Fruit fly (Drosophila melanogaster): ENCODE data around the gene zetaCOP.

Gene zetaCOP

DNA sequence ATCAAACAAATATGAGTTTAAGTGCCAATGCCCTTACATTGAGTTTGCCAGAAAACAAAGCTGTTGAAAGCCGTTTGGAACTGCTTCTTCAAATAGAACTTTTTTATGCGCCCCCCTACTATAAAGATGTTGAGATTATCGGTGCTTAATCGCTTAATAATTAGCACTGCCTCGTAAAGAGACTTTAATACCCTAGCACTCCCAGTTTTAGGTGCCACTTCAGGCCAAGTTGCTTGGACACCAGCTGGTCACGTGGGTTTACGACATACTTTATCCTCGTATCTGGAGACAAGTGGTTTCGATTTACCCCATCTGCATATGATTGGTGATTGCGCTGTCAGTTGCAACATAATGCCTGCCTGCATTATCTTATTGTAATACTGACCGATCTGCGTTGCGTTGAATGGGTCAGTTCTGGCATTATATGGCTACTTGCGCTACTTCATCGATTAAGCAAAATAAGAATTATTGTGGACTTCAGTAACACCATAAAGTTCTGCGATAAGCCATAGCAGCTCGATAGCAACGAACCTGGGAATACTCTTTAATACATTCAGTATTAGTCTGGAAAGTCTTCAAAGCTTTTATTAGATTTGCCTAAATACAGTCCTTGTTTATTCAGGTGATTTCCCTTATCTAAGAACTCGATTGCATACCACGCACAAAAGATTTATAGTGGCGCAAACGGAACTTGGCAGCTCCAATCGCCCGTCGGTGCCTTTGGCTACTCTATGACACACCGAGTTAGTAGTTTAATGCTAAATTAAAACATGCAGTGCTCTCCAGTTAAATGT is 2.3 kb downstream of the zetaCOP start:
- TF ChIP-seq ttk (optimal IDR thresholded peaks at IDR 0.05) (no peak), Sin3A (optimal IDR thresholded peaks at IDR 0.05) (no peak)

DNA sequence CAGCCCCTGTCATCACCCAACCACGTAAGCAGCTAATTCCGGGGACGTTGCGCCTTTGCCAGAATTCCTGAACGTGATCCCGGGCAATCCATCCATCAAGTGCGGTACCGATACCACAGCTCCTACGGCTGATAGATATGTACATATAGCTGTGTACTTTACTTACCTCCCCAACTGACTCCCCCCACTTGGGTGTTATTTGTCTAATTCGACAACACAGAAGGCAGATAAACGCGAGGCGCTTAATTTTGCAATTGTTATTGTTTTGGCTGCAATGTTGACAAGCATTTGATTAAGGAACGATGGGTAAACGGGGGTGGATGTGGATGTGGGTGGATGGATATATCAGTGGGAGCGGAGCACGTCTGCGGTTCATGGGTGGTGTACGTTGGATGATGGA is 3.2 kb downstream of the zetaCOP start:
- no peak for TF ChIP-seq h (optimal IDR thresholded peaks at IDR 0.05)
- TF ChIP-seq psq (optimal IDR thresholded peaks at IDR 0.05): no peak
- TF ChIP-seq Sin3A (optimal IDR thresholded peaks at IDR 0.05): no peak
- no peak for TF ChIP-seq ttk (optimal IDR thresholded peaks at IDR 0.05)
- TF ChIP-seq insv (optimal IDR thresholded peaks at IDR 0.05): no peak
- TF ChIP-seq Myc (optimal IDR thresholded peaks at IDR 0.05): no peak

DNA sequence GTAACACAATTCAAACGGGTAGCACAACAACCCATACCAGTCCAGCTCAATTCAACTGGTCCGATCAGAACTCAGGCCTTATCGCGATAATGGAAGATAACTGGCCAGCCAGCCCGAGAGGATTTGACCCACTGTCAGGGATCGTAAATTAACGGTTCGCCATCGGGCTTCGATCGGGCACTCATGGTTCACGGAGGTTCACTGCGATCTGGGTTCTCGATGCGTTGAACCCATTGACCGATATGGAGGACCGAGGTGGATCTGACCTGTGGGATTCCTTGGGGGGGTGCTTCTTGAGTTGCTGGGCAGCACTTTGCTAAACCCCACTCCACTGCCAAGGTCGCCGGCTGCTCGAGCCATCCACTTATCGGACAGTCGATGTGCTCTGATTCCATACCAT is 4.6 kb downstream of the zetaCOP start:
- TF ChIP-seq ttk (optimal IDR thresholded peaks at IDR 0.05): no peak
- TF ChIP-seq insv (optimal IDR thresholded peaks at IDR 0.05): no peak
- no peak for TF ChIP-seq h (optimal IDR thresholded peaks at IDR 0.05)
- no peak for TF ChIP-seq Myc (optimal IDR thresholded peaks at IDR 0.05)
- TF ChIP-seq Sin3A (optimal IDR thresholded peaks at IDR 0.05): no peak
- no peak for TF ChIP-seq psq (optimal IDR thresholded peaks at IDR 0.05)

DNA sequence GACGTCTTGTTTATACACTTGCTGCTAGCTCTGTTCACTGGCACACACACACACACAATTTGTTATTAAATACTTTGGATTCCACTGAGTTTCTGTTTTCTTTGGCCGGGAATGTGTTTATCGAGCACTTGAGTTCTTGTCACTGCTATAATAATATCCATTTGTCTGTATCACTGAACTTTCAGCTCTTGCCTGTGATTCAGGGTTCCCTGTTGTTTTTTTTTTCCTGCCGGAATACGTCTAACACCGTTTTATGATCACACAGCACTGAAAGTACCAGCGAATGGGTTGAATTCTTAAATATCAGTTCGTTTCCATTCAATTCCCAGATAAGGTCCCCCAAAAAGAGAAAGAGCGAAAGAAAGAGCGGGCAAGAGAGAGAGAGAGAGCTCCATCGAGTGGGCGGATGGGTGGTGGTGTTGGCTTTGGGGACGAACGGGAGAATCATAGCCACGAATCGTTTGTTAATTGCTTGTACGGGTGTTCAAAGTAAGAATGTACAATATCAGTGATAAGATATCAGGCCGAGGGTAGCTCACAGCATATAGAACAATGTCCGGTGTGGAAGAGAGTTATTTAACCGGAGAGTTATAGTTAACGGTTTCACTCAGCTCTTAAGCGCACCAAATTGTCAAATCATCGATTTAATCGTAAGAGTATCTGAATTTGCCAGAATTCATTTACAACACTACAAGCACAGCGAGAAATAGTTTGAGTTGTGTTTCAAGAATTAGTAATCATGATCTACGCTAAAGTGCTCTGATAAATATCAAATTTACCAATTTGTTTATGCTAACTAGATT is 5.5 kb downstream of the zetaCOP start, which contains the start of gene Galphaf:
TSS of gene Galphaf (minus strand) at position 272 of the 803 bp plus-strand sequence.
- no peak for TF ChIP-seq Sin3A (optimal IDR thresholded peaks at IDR 0.05)
- TF ChIP-seq Myc (optimal IDR thresholded peaks at IDR 0.05): no peak
- TF ChIP-seq h (optimal IDR thresholded peaks at IDR 0.05): no peak
- TF ChIP-seq psq (optimal IDR thresholded peaks at IDR 0.05): no peak
- no peak for TF ChIP-seq ttk (optimal IDR thresholded peaks at IDR 0.05)
- no peak for TF ChIP-seq insv (optimal IDR thresholded peaks at IDR 0.05)

DNA sequence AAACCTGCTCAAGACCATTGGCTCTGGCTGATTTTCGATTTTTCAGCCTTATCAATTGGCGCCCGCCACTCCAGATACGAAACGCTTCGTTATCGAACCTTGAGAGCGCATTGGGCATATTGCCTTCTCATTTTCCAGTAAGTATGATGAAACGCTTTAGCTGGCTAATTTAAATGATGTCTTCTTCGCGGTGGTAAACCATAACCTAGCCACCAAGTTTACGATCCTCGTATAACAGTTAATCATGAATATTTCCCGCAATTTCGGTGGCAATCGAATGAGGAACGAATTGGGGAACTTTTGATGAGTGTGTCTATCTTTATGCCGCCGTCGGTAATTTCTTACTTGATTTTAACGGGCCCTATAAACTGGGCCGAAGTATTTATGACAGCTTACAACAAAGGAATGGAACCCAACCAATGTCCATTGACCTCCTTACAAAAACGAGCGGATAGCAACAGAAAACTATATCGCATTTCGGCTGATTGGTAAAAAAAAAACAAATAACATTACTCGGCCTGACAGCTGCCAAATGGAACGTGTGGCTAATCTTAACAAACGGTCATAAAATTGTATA is 6.8 kb downstream of the zetaCOP start:
- TF ChIP-seq h (optimal IDR thresholded peaks at IDR 0.05): no peak
- TF ChIP-seq Myc (optimal IDR thresholded peaks at IDR 0.05): no peak
- no peak for TF ChIP-seq ttk (optimal IDR thresholded peaks at IDR 0.05)
- no peak for TF ChIP-seq insv (optimal IDR thresholded peaks at IDR 0.05)
- TF ChIP-seq psq (optimal IDR thresholded peaks at IDR 0.05): no peak
- TF ChIP-seq Sin3A (optimal IDR thresholded peaks at IDR 0.05): no peak

DNA sequence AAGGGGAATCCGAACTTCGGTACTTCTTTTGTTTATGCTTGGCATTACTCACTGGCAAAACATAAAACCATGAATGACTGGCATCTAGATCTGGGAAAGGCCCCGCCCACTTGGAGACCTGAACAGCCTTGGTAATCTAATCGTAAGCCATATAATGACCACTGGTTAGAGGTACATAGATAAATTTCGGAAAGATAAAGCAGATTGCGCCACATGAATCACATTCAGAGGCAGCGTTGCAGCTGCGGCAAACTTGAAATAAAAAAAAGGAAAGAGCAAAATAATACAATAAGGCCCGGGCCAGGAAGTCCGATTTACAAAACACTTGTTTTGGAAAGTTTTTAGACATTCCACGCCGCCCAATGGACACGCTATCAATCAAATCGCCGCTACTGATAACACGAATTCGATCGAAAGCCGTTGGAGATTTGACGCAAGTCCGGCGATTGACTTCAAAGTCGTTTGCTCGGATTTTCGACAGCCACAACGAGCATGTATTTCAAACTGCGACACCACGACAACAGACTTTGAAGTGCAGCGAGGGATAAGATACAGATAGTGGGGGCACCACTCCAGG is 9.1 kb downstream of the zetaCOP start:
- no peak for TF ChIP-seq psq (optimal IDR thresholded peaks at IDR 0.05)
- no peak for TF ChIP-seq h (optimal IDR thresholded peaks at IDR 0.05)
- TF ChIP-seq Myc (optimal IDR thresholded peaks at IDR 0.05): no peak

DNA sequence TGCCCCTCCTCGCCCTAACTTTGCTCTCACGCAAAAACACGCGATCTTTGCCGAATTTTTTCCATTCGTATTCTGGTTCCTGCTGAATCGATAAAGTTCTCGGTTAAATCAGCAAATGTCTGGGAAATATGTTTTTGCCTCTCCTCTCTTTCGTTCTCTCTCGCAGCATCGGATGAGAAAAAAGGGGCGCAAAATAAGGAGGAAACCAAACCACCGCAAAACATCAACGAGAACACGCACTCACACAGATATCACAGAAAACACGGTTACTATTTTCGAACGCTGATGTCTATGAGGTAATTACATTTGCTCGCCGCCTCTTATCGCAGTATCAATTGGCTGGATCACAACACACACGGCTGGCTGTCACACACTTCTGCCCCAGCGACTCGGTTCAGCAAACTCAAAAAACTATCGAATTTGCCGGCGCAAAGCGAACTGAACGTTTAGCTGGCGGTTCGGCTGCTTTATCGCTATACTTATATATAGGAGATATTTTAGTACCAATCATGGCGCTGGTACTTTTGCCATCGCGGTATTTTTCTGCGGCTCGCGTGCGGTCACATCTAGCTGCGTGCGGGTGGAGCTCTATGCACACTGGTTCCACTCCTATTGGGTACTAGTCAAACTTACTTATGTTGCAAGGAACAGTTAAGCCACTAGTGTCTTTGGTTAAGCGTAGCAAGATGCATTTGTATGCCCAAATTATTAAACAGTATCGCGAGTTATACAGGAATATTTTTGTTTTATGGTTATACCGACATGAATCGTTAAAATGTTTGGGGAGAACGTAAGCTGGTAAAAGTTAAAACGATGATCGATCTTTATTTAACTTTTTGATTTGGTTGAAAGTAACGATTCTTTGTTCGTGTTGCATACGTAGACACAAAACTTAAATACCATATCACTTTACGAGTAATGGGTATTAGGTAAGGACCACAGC is 11.9 kb downstream of the zetaCOP start, which contains the start of gene Baldspot:
TSS of gene Baldspot (minus strand) at position 449 of the 943 bp plus-strand sequence.
- TF ChIP-seq insv (optimal IDR thresholded peaks at IDR 0.05): no peak
- TF ChIP-seq h (optimal IDR thresholded peaks at IDR 0.05): no peak
- no peak for TF ChIP-seq Sin3A (optimal IDR thresholded peaks at IDR 0.05)
- no peak for TF ChIP-seq ttk (optimal IDR thresholded peaks at IDR 0.05)
- TF ChIP-seq psq (optimal IDR thresholded peaks at IDR 0.05): no peak
- TF ChIP-seq Myc (optimal IDR thresholded peaks at IDR 0.05): no peak

DNA sequence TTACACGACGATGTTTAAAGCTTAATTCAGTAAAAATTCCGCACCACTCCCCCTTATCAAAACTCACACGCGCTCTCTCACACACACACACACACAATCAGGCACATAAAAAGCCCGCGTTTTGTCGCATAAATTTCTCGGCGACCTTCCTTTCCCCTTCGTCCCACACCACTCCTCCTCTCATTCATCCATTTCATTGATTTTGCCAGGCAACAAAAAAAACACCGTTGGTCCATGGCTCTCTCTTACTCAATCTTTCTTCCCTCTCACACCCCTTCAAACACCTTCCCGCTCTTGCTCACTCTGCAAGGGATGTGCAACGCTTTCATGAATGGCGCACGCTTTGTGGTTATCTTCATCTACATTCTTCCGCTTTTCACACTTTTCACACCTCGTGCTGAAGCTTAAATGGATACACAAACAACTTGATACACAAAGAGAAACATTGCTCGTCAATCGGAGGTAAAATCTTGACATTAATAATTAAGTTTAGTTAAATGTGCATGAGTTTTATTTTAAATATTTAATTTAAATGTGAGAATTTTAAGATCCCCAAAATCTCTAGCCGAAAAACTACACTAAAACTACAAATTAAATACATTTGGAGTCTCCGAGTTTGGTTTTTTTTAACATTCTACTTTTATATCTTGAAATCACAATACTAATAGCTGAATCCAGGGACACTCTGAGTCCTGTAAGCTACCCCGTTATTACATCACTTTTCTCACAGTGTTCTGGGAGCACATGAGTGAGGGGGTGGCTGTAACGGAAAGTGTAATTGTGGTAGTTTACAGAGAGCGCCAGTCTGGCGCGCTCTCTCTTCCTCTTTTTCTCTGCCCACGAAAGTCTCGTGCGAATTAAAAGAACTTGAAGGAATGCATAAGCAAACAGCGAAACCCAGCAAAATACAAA is 13.1 kb downstream of the zetaCOP start:
- TF ChIP-seq insv (optimal IDR thresholded peaks at IDR 0.05) (no peak), Sin3A (optimal IDR thresholded peaks at IDR 0.05) (no peak), ttk (optimal IDR thresholded peaks at IDR 0.05) (no peak), psq (optimal IDR thresholded peaks at IDR 0.05) (no peak), Myc (optimal IDR thresholded peaks at IDR 0.05) (no peak), h (optimal IDR thresholded peaks at IDR 0.05) (no peak)

DNA sequence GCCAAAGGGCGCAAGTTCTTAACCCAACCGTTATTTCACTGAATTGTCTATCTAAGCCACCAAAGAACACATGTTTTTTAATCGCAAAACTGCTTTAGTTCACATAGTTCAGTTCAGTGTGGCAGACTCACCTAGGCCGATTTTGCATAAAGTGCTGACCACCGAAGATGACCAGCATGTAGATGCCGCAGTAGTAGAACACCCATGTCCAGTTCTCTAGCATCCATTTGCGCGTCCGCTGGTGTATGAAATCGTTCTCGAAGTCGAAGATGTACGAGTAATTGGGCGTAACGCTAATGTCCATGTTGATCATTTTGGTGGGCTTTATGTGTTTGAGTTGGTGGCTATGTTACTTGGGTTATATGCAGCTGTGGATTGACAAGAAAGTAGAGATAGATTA is 14.3 kb downstream of the zetaCOP start:
- no peak for TF ChIP-seq ttk (optimal IDR thresholded peaks at IDR 0.05)
- TF ChIP-seq psq (optimal IDR thresholded peaks at IDR 0.05): no peak
- TF ChIP-seq insv (optimal IDR thresholded peaks at IDR 0.05): no peak
- TF ChIP-seq Sin3A (optimal IDR thresholded peaks at IDR 0.05): no peak
- no peak for TF ChIP-seq Myc (optimal IDR thresholded peaks at IDR 0.05)
- no peak for TF ChIP-seq h (optimal IDR thresholded peaks at IDR 0.05)

DNA sequence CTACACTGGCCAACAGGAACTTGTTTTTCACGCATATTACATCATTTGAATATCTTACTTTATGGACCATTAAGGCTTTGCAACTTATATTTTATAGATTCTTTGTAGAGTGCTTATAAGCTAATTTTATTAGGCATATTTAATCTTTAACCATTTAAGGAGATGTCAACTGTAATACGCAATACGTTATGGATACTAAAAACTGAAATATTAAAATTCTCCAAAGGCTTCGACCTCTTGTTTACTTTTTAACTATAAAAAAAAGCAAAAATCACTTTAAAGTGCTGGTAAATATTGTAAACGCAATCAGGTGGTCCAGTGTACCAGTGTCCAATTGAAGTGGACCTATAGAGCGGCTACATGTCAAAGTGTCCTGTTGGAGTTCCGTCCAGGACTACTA is 16.3 kb downstream of the zetaCOP start:
- no peak for TF ChIP-seq psq (optimal IDR thresholded peaks at IDR 0.05)
- no peak for TF ChIP-seq ttk (optimal IDR thresholded peaks at IDR 0.05)
- no peak for TF ChIP-seq insv (optimal IDR thresholded peaks at IDR 0.05)
- no peak for TF ChIP-seq Myc (optimal IDR thresholded peaks at IDR 0.05)
- no peak for TF ChIP-seq h (optimal IDR thresholded peaks at IDR 0.05)
- TF ChIP-seq Sin3A (optimal IDR thresholded peaks at IDR 0.05): no peak

All from Kc167 (cell line).